Fruit fly (Drosophila melanogaster) whole organism, pupa: ENCODE data around the gene Rca1.

Source experiments
- CG10348 ChIP-seq: fragments of 200-800 bp; sonication (Bioruptor generic); IDR thresholded peaks from 2 replicates; pipeline ENCODE4 v1.3.6; 2022; ENCODE audit warnings: missing biosample characterization, missing genetic modification characterization
- CG12605 ChIP-seq: fragments of 200-800 bp; sonication (Bioruptor generic); IDR thresholded peaks from 2 replicates; pipeline ENCODE4 v1.3.6; 2022; ENCODE audit warnings: missing biosample characterization, missing genetic modification characterization
- CG13204 ChIP-seq: fragments of 200-800 bp; sonication (Bioruptor generic); optimal IDR thresholded peaks from 2 replicates; lab custom pipeline; 2018; ENCODE audit warnings: missing biosample characterization, mild to moderate bottlenecking, missing genetic modification characterization, moderate library complexity
- CG14655 ChIP-seq: fragments of 200-800 bp; sonication (Bioruptor generic); optimal IDR thresholded peaks from 3 replicates; lab custom pipeline; 2017; ENCODE audit warnings: mild to moderate bottlenecking, missing biosample characterization, missing genetic modification reagents, missing genetic modification characterization
- CG15710 ChIP-seq: fragments of 200-800 bp; sonication (Bioruptor generic); optimal IDR thresholded peaks from 2 replicates; lab custom pipeline; 2018; ENCODE audit warnings: missing biosample characterization, mild to moderate bottlenecking, missing genetic modification characterization, moderate library complexity
- CG17806 ChIP-seq: fragments of 200-800 bp; sonication (Bioruptor generic); optimal IDR thresholded peaks from 2 replicates; lab custom pipeline; 2018; ENCODE audit warnings: missing biosample characterization, mild to moderate bottlenecking, missing genetic modification characterization, moderate library complexity
- CG32121 ChIP-seq: fragments of 200-800 bp; sonication (Bioruptor generic); IDR thresholded peaks from 2 replicates; pipeline ENCODE4 v1.3.6; 2022; ENCODE audit warnings: missing biosample characterization, missing genetic modification characterization
- CG34367 ChIP-seq: fragments of 200-800 bp; sonication (Bioruptor generic); optimal IDR thresholded peaks from 2 replicates; lab custom pipeline; 2018; ENCODE audit warnings: missing biosample characterization, mild to moderate bottlenecking, missing genetic modification characterization
- CG4496 ChIP-seq: fragments of 200-800 bp; sonication (Bioruptor generic); IDR thresholded peaks from 3 replicates; pipeline ENCODE4 v1.3.6; 2022; ENCODE audit warnings: missing biosample characterization, missing genetic modification characterization
- CG8159 ChIP-seq: fragments of 200-800 bp; sonication (Bioruptor generic); optimal IDR thresholded peaks from 3 replicates; lab custom pipeline; 2018; ENCODE audit warnings: missing biosample characterization, mild to moderate bottlenecking, missing genetic modification characterization, moderate library complexity
- CG8301 ChIP-seq: fragments of 200-800 bp; sonication (Bioruptor generic); optimal IDR thresholded peaks from 2 replicates; lab custom pipeline; 2018; ENCODE audit warnings: missing biosample characterization, mild to moderate bottlenecking, missing genetic modification characterization
- CG9948 ChIP-seq: fragments of 200-800 bp; sonication (Bioruptor generic); optimal IDR thresholded peaks from 2 replicates; lab custom pipeline; 2018; ENCODE audit warnings: missing biosample characterization, mild to moderate bottlenecking, missing genetic modification characterization, moderate library complexity
- D1 ChIP-seq: fragments of 200-800 bp; sonication (Bioruptor generic); optimal IDR thresholded peaks from 2 replicates; lab custom pipeline; 2018; ENCODE audit warnings: missing biosample characterization, mild to moderate bottlenecking, missing genetic modification characterization, moderate library complexity
- EcR ChIP-seq: fragments of 200-800 bp; sonication (Bioruptor generic); optimal IDR thresholded peaks from 3 replicates; lab custom pipeline; 2019; ENCODE audit warnings: missing biosample characterization, missing genetic modification characterization, mild to moderate bottlenecking, moderate library complexity, missing genetic modification reagents
- Ets98B ChIP-seq: fragments of 200-800 bp; sonication (Bioruptor generic); IDR thresholded peaks from 2 replicates; pipeline ENCODE4 v1.3.6; 2022; ENCODE audit warnings: missing biosample characterization, missing genetic modification characterization
- Pif1A ChIP-seq: fragments of 200-800 bp; sonication (Bioruptor generic); optimal IDR thresholded peaks from 3 replicates; lab custom pipeline; 2016; ENCODE audit warnings: missing biosample characterization, missing genetic modification characterization
- Pif1B ChIP-seq: fragments of 200-800 bp; sonication (Bioruptor generic); optimal IDR thresholded peaks from 3 replicates; lab custom pipeline; 2016; ENCODE audit warnings: missing biosample characterization, missing genetic modification characterization
- Snoo ChIP-seq: fragments of 200-800 bp; sonication (Bioruptor generic); optimal IDR thresholded peaks from 3 replicates; lab custom pipeline; 2017; ENCODE audit warnings: missing biosample characterization, mild to moderate bottlenecking, missing genetic modification characterization, inconsistent platforms
- fd96Ca ChIP-seq: fragments of 200-800 bp; sonication (Bioruptor generic); IDR thresholded peaks from 3 replicates; pipeline ENCODE4 v1.3.6; 2022; ENCODE audit warnings: missing biosample characterization, missing genetic modification characterization
- gl ChIP-seq: fragments of 200-800 bp; sonication (Bioruptor generic); optimal IDR thresholded peaks from 2 replicates; lab custom pipeline; 2018; ENCODE audit warnings: missing biosample characterization, mild to moderate bottlenecking, missing genetic modification characterization
- rn ChIP-seq: fragments of 200-800 bp; sonication (Bioruptor generic); IDR thresholded peaks from 2 replicates; pipeline ENCODE4 v1.3.6; 2022; ENCODE audit warnings: missing biosample characterization, missing genetic modification characterization

Gene Rca1

DNA sequence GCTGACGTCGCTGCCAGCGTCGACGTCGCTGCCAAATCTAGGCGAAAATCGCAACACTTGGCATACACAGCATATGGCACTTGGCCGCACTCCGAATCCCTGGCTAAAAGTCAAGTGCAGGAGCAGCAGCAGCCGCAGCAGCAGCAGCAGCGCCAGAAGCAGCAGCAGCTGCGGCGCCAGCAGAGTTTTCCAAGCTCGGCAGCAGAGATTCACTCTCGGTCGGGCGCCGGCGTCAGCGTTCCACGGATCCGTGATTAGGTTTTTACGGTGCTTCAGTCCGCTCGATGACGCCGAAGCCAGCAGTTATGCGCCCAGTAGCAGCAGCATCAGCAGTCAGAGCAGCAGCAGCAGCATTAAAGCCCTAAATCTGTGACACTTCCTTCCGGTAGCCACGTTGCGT, 30.1 kb upstream of the Rca1 start:
- TF ChIP-seq Snoo (no peak), gl (tag; lab: Kevin White, UChicago) (no peak), CG10348 (GFP tag; lab: Robert Waterston, UW) (no peak), CG8301 (tag; lab: Kevin White, UChicago) (no peak), CG8159 (tag; lab: Kevin White, UChicago) (no peak), CG32121 (GFP tag; lab: Robert Waterston, UW) (no peak), EcR (GFP tag; lab: Kevin White, UChicago) (no peak), CG9948 (tag; lab: Kevin White, UChicago) (no peak), D1 (tag; lab: Kevin White, UChicago) (no peak), CG34367 (no peak), Pif1A (GFP tag; lab: Kevin White, UChicago) (no peak), CG15710 (tag; lab: Kevin White, UChicago) (no peak), CG13204 (GFP tag; lab: Kevin White, UChicago) (no peak), CG4496 (no peak), Pif1B (GFP tag; lab: Kevin White, UChicago) (no peak), CG12605 (GFP tag; lab: Robert Waterston, UW) (no peak), CG17806 (tag; lab: Kevin White, UChicago) (no peak), fd96Ca (GFP tag; lab: Robert Waterston, UW) (no peak)

- TF ChIP-seq CG17806 (tag; lab: Kevin White, UChicago) (no peak), EcR (GFP tag; lab: Kevin White, UChicago) (no peak), CG32121 (GFP tag; lab: Robert Waterston, UW) (no peak), CG14655 (GFP tag; lab: Kevin White, UChicago) (no peak), Pif1A (GFP tag; lab: Kevin White, UChicago) (no peak), CG9948 (tag; lab: Kevin White, UChicago) (no peak), Snoo (no peak)
Observed at dm6 chr2L:6826298-6826697, 25.8 kb upstream of the Rca1 start.

DNA sequence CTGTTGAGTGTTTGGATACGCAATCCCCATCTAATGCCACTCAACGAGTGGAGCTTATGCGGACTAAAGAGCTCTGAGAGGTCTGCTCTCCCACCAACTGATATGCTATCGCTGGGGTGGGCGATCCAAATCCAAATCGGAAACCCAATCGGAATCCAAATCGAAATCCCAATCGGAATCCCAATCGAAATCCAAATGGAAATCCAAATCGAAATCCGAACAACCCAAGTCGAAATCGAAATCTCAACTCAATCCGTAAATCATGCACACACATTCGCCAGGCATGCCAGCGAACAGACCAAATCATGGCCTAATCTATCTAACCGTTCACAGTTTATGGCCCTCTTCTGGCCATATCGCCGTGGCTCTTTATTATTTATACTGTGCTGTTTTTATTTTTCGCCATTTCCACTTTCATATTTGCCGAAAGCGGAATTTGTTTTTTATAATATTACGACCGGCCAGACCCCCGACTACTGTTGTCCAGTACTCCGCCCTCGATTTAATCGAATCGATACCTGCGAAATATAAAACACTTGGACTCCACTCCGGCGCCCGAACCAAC, 24.5 kb upstream of the Rca1 start:
- TF ChIP-seq CG8159 (tag; lab: Kevin White, UChicago), result no peak

- TF ChIP-seq D1 (tag; lab: Kevin White, UChicago) (no peak), Pif1A (GFP tag; lab: Kevin White, UChicago) (no peak), CG14655 (GFP tag; lab: Kevin White, UChicago) (peak; percentile 25), CG8159 (tag; lab: Kevin White, UChicago) (peak; percentile 46), CG15710 (tag; lab: Kevin White, UChicago) (peak; percentile 4), CG32121 (GFP tag; lab: Robert Waterston, UW) (no peak)
Observed at dm6 chr2L:6830264-6830729, 21.8 kb upstream of the Rca1 start.

- TF ChIP-seq D1 (tag; lab: Kevin White, UChicago) (no peak), CG9948 (tag; lab: Kevin White, UChicago) (no peak), CG10348 (GFP tag; lab: Robert Waterston, UW) (no peak), Pif1A (GFP tag; lab: Kevin White, UChicago) (no peak), Ets98B (no peak), CG12605 (GFP tag; lab: Robert Waterston, UW) (no peak), rn (no peak), CG14655 (GFP tag; lab: Kevin White, UChicago) (no peak), CG8301 (tag; lab: Kevin White, UChicago) (no peak), CG17806 (tag; lab: Kevin White, UChicago) (no peak), fd96Ca (GFP tag; lab: Robert Waterston, UW) (no peak), CG32121 (GFP tag; lab: Robert Waterston, UW) (no peak), CG15710 (tag; lab: Kevin White, UChicago) (no peak), CG8159 (tag; lab: Kevin White, UChicago) (no peak), gl (tag; lab: Kevin White, UChicago) (no peak), Pif1B (GFP tag; lab: Kevin White, UChicago) (no peak), CG13204 (GFP tag; lab: Kevin White, UChicago) (no peak), Snoo (no peak), CG4496 (no peak)
Observed at dm6 chr2L:6833661-6834073, 18.4 kb upstream of the Rca1 start.

- no peak for TF ChIP-seq CG34367
- TF ChIP-seq CG15710 (tag; lab: Kevin White, UChicago), result no peak
- no peak for TF ChIP-seq gl (tag; lab: Kevin White, UChicago)
- TF ChIP-seq Pif1B (GFP tag; lab: Kevin White, UChicago), result no peak
- no peak for TF ChIP-seq CG17806 (tag; lab: Kevin White, UChicago)
- TF ChIP-seq CG32121 (GFP tag; lab: Robert Waterston, UW), result no peak
- TF ChIP-seq CG13204 (GFP tag; lab: Kevin White, UChicago), result no peak
- no peak for TF ChIP-seq Pif1A (GFP tag; lab: Kevin White, UChicago)
- no peak for TF ChIP-seq CG4496
- TF ChIP-seq Ets98B, result no peak
- no peak for TF ChIP-seq D1 (tag; lab: Kevin White, UChicago)
- TF ChIP-seq CG9948 (tag; lab: Kevin White, UChicago), result no peak
Observed at dm6 chr2L:6836114-6836513, 16.0 kb upstream of the Rca1 start.
